Fruit fly (Drosophila melanogaster) whole organism, prepupa: ENCODE measurements around the gene CG34268.

ENCODE experiments used
- CG16779 ChIP-seq: fragments of 200-800 bp; sonication (Bioruptor generic); optimal IDR thresholded peaks from 3 replicates; lab custom pipeline; 2017; ENCODE audit warnings: missing biosample characterization, mild to moderate bottlenecking, missing genetic modification characterization
- CG4318 ChIP-seq: fragments of 200-800 bp; sonication (Bioruptor generic); optimal IDR thresholded peaks from 3 replicates; lab custom pipeline; 2017; ENCODE audit warnings: missing biosample characterization, mild to moderate bottlenecking, missing genetic modification characterization
- CG6854 ChIP-seq: fragments of 200-800 bp; sonication (Bioruptor generic); optimal IDR thresholded peaks from 2 replicates; lab custom pipeline; 2017; ENCODE audit warnings: missing biosample characterization, mild to moderate bottlenecking, missing genetic modification characterization
- CG7368 ChIP-seq: fragments of 200-800 bp; sonication (Bioruptor generic); optimal IDR thresholded peaks from 3 replicates; lab custom pipeline; 2016; ENCODE audit warnings: missing biosample characterization, missing genetic modification characterization
- Ets96B ChIP-seq: fragments of 200-800 bp; optimal IDR thresholded peaks from 2 replicates; lab custom pipeline; 2019; ENCODE audit warnings: missing biosample characterization, mild to moderate bottlenecking, missing genetic modification characterization, moderate library complexity
- Gug ChIP-seq: fragments of 200-800 bp; sonication (Bioruptor generic); IDR thresholded peaks from 2 replicates; pipeline ENCODE4 v1.3.6; 2022; ENCODE audit warnings: missing biosample characterization, missing genetic modification characterization
- Hr39 ChIP-seq: fragments of 200-800 bp; sonication (Bioruptor generic); optimal IDR thresholded peaks from 2 replicates; lab custom pipeline; 2016; ENCODE audit warnings: missing biosample characterization, missing genetic modification characterization
- Lpt ChIP-seq: fragments of 200-800 bp; sonication (Bioruptor generic); optimal IDR thresholded peaks from 3 replicates; lab custom pipeline; 2016; ENCODE audit warnings: missing biosample characterization, missing genetic modification characterization
- Sox102F ChIP-seq: fragments of 200-800 bp; sonication (Bioruptor generic); optimal IDR thresholded peaks from 2 replicates; lab custom pipeline; 2016; ENCODE audit warnings: missing biosample characterization, mild to moderate bottlenecking, missing genetic modification characterization
- Sox14 ChIP-seq: fragments of 200-800 bp; sonication (Bioruptor generic); optimal IDR thresholded peaks from 3 replicates; lab custom pipeline; 2016; ENCODE audit warnings: missing biosample characterization, missing genetic modification characterization
- fd85E ChIP-seq: fragments of 200-800 bp; sonication (Bioruptor generic); optimal IDR thresholded peaks from 3 replicates; lab custom pipeline; 2016; ENCODE audit warnings: missing biosample characterization, missing genetic modification characterization
- spab ChIP-seq: fragments of 200-800 bp; sonication (Bioruptor generic); optimal IDR thresholded peaks from 2 replicates; lab custom pipeline; 2017; ENCODE audit warnings: missing biosample characterization, mild to moderate bottlenecking, missing genetic modification characterization, missing genetic modification reagents
- svp ChIP-seq: fragments of 200-800 bp; sonication (Bioruptor generic); peaks from one replicate; lab custom pipeline; 2016; ENCODE audit warnings: missing biosample characterization, missing genetic modification characterization

DNA sequence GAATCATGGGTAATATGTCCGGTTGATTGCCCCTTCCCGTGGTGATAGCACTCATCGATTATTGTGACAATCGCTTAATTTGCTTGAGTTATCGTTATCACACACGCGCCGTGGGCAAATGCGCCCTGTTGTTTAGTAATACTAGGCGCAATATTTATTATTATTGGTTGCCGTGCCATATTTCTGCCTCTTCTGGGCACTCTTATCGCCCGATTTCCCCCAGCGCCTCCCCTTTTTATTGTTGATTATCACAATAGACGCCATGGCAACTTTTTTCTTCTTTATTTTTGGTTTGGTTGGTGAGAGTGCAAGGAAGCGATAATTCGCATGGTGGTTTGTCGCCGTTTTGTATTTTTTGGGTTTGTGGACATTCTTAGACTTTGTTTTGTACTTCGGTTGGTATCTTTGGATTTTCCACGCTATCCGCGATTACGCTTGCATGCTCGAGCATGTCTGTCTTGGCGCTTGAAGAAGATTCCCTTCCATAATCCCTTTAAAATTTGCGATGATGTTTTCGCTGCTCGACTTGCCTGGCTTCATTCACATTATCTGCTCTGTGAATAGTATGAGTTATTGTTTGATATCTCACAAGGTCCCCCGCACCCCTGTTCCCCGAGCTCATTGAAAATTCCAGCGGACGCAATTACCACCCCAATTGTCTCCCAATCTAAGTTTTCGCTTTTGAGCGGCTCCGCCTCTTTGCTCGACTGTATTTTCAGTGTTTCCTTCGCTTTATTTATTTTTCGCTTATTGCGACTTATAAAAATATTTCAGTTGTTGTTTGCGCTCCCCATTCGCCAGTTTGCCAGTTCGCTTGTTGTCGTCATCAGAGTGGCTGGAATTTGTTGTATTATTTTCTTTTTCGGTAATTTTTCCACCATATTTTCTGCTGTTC is 47.8 kb downstream of the CG34268 start:
- TF ChIP-seq CG16779 (tag; lab: Kevin White, UChicago) (peak; percentile 7), Sox14 (peak; percentile 37), spab (GFP tag; lab: Kevin White, UChicago) (no peak), Sox102F (GFP tag; lab: Kevin White, UChicago) (no peak), CG6854 (GFP tag; lab: Kevin White, UChicago) (no peak), svp (GFP tag; lab: Kevin White, UChicago) (peak; percentile 64), CG4318 (no peak), Hr39 (GFP tag; lab: Kevin White, UChicago) (no peak), CG7368 (no peak), Lpt (GFP tag; lab: Kevin White, UChicago) (no peak), Ets96B (no peak), fd85E (GFP tag; lab: Kevin White, UChicago) (no peak), Gug (GFP tag; lab: Robert Waterston, UW) (no peak)
